Fruit fly (Drosophila melanogaster): ENCODE measurements around the gene hep.

Gene hep

dm6 chrX:13089920-13090655 is at the start of gene hep:
TSS of gene hep (minus strand) at chrX:13090434.
- TF ChIP-seq cic (GFP tag; optimal IDR thresholded peaks at IDR 0.05) (peak; percentile 11), Hr96 (GFP tag; optimal IDR thresholded peaks at IDR 0.05) (no peak), bab1 (GFP tag; optimal IDR thresholded peaks at IDR 0.05) (peak; percentile 23), Mnt (GFP tag; optimal IDR thresholded peaks at IDR 0.05) (peak; percentile 36), kay (GFP tag; ENCODE audit: borderline replicate concordance) (no peak), Crg-1 (GFP tag; optimal IDR thresholded peaks at IDR 0.05) (peak; percentile 4), pad (GFP tag; optimal IDR thresholded peaks at IDR 0.05) (peak; percentile 40), tj (GFP tag; optimal IDR thresholded peaks at IDR 0.05) (peak; percentile 21)

- no peak for TF ChIP-seq tj (GFP tag; optimal IDR thresholded peaks at IDR 0.05)
- TF ChIP-seq Mnt (GFP tag; optimal IDR thresholded peaks at IDR 0.05): no peak
- no peak for TF ChIP-seq CG1620 (GFP tag; optimal IDR thresholded peaks at IDR 0.05)
- no peak for TF ChIP-seq CG33017 (tag; optimal IDR thresholded peaks at IDR 0.05)
- no peak for TF ChIP-seq CG7045 (GFP tag; optimal IDR thresholded peaks at IDR 0.05)
- TF ChIP-seq ovo (GFP tag; optimal IDR thresholded peaks at IDR 0.05): no peak
- TF ChIP-seq Hr96 (GFP tag; optimal IDR thresholded peaks at IDR 0.05): no peak
- no peak for TF ChIP-seq kay (GFP tag; ENCODE audit: borderline replicate concordance)
- no peak for TF ChIP-seq CG11617 (GFP tag; optimal IDR thresholded peaks at IDR 0.05)
- no peak for TF ChIP-seq cnc (optimal IDR thresholded peaks at IDR 0.05)
- TF ChIP-seq CG12768 (GFP tag; optimal IDR thresholded peaks at IDR 0.05): no peak
Observed at dm6 chrX:13138887-13139286, 48.7 kb upstream of the hep start, which contains the start of gene CG32645. TSS of gene CG32645 (plus strand) at chrX:13139199.

dm6 chrX:13136939-13137697 is 46.9 kb upstream of the hep start:
- TF ChIP-seq CG12768 (GFP tag; optimal IDR thresholded peaks at IDR 0.05) (no peak), cnc (optimal IDR thresholded peaks at IDR 0.05) (no peak), Crg-1 (GFP tag; optimal IDR thresholded peaks at IDR 0.05) (no peak), CG11617 (GFP tag; optimal IDR thresholded peaks at IDR 0.05) (no peak), CG33017 (tag; optimal IDR thresholded peaks at IDR 0.05) (no peak), Hr96 (GFP tag; optimal IDR thresholded peaks at IDR 0.05) (no peak), CG5204 (GFP tag; optimal IDR thresholded peaks at IDR 0.05) (no peak), Clk (GFP tag; optimal IDR thresholded peaks at IDR 0.05) (no peak), bab1 (GFP tag; optimal IDR thresholded peaks at IDR 0.05) (no peak), kay (GFP tag; ENCODE audit: borderline replicate concordance) (no peak), ovo (GFP tag; optimal IDR thresholded peaks at IDR 0.05) (no peak), tj (GFP tag; optimal IDR thresholded peaks at IDR 0.05) (no peak), CG7101 (tag; optimal IDR thresholded peaks at IDR 0.05) (no peak)

- no peak for TF ChIP-seq cic (GFP tag; optimal IDR thresholded peaks at IDR 0.05)
- TF ChIP-seq CG1620 (GFP tag; optimal IDR thresholded peaks at IDR 0.05): no peak
- TF ChIP-seq CG5204 (GFP tag; optimal IDR thresholded peaks at IDR 0.05): no peak
- no peak for TF ChIP-seq cnc (optimal IDR thresholded peaks at IDR 0.05)
- TF ChIP-seq Crg-1 (GFP tag; optimal IDR thresholded peaks at IDR 0.05): no peak
Observed at dm6 chrX:13135702-13136101, 45.5 kb upstream of the hep start.

dm6 chrX:13134811-13135210 is 44.6 kb upstream of the hep start:
- TF ChIP-seq Crg-1 (GFP tag; optimal IDR thresholded peaks at IDR 0.05) (no peak), CG1620 (GFP tag; optimal IDR thresholded peaks at IDR 0.05) (no peak), CG11617 (GFP tag; optimal IDR thresholded peaks at IDR 0.05) (no peak), Clk (GFP tag; optimal IDR thresholded peaks at IDR 0.05) (no peak), tj (GFP tag; optimal IDR thresholded peaks at IDR 0.05) (no peak), ovo (GFP tag; optimal IDR thresholded peaks at IDR 0.05) (no peak), cnc (optimal IDR thresholded peaks at IDR 0.05) (no peak), kay (GFP tag; ENCODE audit: borderline replicate concordance) (no peak), Mnt (GFP tag; optimal IDR thresholded peaks at IDR 0.05) (no peak), bab1 (GFP tag; optimal IDR thresholded peaks at IDR 0.05) (no peak), CG33017 (tag; optimal IDR thresholded peaks at IDR 0.05) (no peak), CG7045 (GFP tag; optimal IDR thresholded peaks at IDR 0.05) (no peak), CG12768 (GFP tag; optimal IDR thresholded peaks at IDR 0.05) (no peak), CG5204 (GFP tag; optimal IDR thresholded peaks at IDR 0.05) (no peak), CG7101 (tag; optimal IDR thresholded peaks at IDR 0.05) (no peak), toe (GFP tag; optimal IDR thresholded peaks at IDR 0.05) (no peak), pad (GFP tag; optimal IDR thresholded peaks at IDR 0.05) (no peak)

dm6 chrX:13131063-13131773 is 41.0 kb upstream of the hep start:
- peak; percentile 96 for TF ChIP-seq tj (GFP tag; optimal IDR thresholded peaks at IDR 0.05)
- TF ChIP-seq toe (GFP tag; optimal IDR thresholded peaks at IDR 0.05): peak; percentile 92
- peak; percentile 97 for TF ChIP-seq Mnt (GFP tag; optimal IDR thresholded peaks at IDR 0.05)
- TF ChIP-seq CG7101 (tag; optimal IDR thresholded peaks at IDR 0.05): peak; percentile 99
- TF ChIP-seq CG11617 (GFP tag; optimal IDR thresholded peaks at IDR 0.05): peak; percentile 98
- peak; percentile 90 for TF ChIP-seq ovo (GFP tag; optimal IDR thresholded peaks at IDR 0.05)
- peak; percentile 98 for TF ChIP-seq Crg-1 (GFP tag; optimal IDR thresholded peaks at IDR 0.05)
- peak; percentile 96 for TF ChIP-seq CG14711 (tag; optimal IDR thresholded peaks at IDR 0.05)
- peak; percentile 91 for TF ChIP-seq cic (GFP tag; optimal IDR thresholded peaks at IDR 0.05)
- TF ChIP-seq bab1 (GFP tag; optimal IDR thresholded peaks at IDR 0.05): peak; percentile 96
- peak; percentile 99 for TF ChIP-seq Hr96 (GFP tag; optimal IDR thresholded peaks at IDR 0.05)
- no peak for TF ChIP-seq cnc (optimal IDR thresholded peaks at IDR 0.05)
- TF ChIP-seq CG12768 (GFP tag; optimal IDR thresholded peaks at IDR 0.05): peak; percentile 98
- TF ChIP-seq kay (GFP tag; ENCODE audit: borderline replicate concordance): no peak
- TF ChIP-seq CG1620 (GFP tag; optimal IDR thresholded peaks at IDR 0.05): peak; percentile 99
- peak; percentile 97 for TF ChIP-seq Clk (GFP tag; optimal IDR thresholded peaks at IDR 0.05)
- peak; percentile 97 for TF ChIP-seq pad (GFP tag; optimal IDR thresholded peaks at IDR 0.05)
- peak; percentile 97 for TF ChIP-seq CG7045 (GFP tag; optimal IDR thresholded peaks at IDR 0.05)
- peak; percentile 96 for TF ChIP-seq CG5204 (GFP tag; optimal IDR thresholded peaks at IDR 0.05)
- TF ChIP-seq CG33017 (tag; optimal IDR thresholded peaks at IDR 0.05): peak; percentile 97

Data from whole organism, adult.